Worm (Caenorhabditis elegans): Measurements from ENCODE around the gene C25H3.1.

- TF ChIP-seq sptf-1 (tag; optimal IDR thresholded peaks at IDR 0.05) (no peak), ceh-82 (tag; optimal IDR thresholded peaks at IDR 0.05) (no peak), lir-3 (tag; optimal IDR thresholded peaks at IDR 0.05; ENCODE audit: poor library complexity) (no peak), ama-1 (optimal IDR thresholded peaks at IDR 0.05) (no peak)
Measured at ce11 chrII:5693893-5694292, 5.0 kb upstream of the C25H3.1 start, which contains the start of gene C25H3.3.
